Fruit fly (Drosophila melanogaster) whole organism, embryonic: ENCODE data around the gene CG34256.

Source experiments
- Awh ChIP-seq: fragments of 200-800 bp; sonication (Bioruptor generic); IDR thresholded peaks from 2 replicates; pipeline ENCODE4, ENCODE4 v1.3.6; 2022; ENCODE audit warnings: missing biosample characterization, missing genetic modification characterization
- B-H1 ChIP-seq: fragments of 200-800 bp; sonication (Bioruptor generic); IDR thresholded peaks from 3 replicates; pipeline ENCODE4 v1.3.6; 2022; ENCODE audit warnings: missing biosample characterization, missing genetic modification characterization
- Bteb2 ChIP-seq: fragments of 200-800 bp; sonication (Bioruptor generic); optimal IDR thresholded peaks from 2 replicates; lab custom pipeline; 2016; ENCODE audit warnings: missing biosample characterization, missing genetic modification characterization
- CG11504 ChIP-seq: fragments of 200-800 bp; sonication (Bioruptor generic); optimal IDR thresholded peaks from 3 replicates; lab custom pipeline; 2019; ENCODE audit warnings: missing biosample characterization, mild to moderate bottlenecking, missing genetic modification characterization, moderate library complexity
- CG11560 ChIP-seq: fragments of 200-800 bp; sonication (Bioruptor generic); IDR thresholded peaks from 3 replicates; pipeline ENCODE4 v1.3.6; 2022; ENCODE audit warnings: missing biosample characterization, missing genetic modification characterization
- CG13894 ChIP-seq: fragments of 200-800 bp; sonication (Bioruptor generic); optimal IDR thresholded peaks from 3 replicates; lab custom pipeline; 2018; ENCODE audit warnings: missing biosample characterization, mild to moderate bottlenecking, missing genetic modification characterization, moderate library complexity
- CG17361 ChIP-seq: fragments of 200-800 bp; sonication (Bioruptor generic); IDR thresholded peaks from 3 replicates; pipeline ENCODE4 v1.3.6; 2022; ENCODE audit warnings: missing biosample characterization, missing genetic modification characterization
- CG18764 ChIP-seq: fragments of 200-800 bp; sonication (Bioruptor generic); optimal IDR thresholded peaks from 3 replicates; lab custom pipeline; 2016; ENCODE audit warnings: missing biosample characterization, missing genetic modification characterization
- CG2129 ChIP-seq: fragments of 200-800 bp; sonication (Bioruptor generic); IDR thresholded peaks from 2 replicates; pipeline ENCODE4 v1.3.6; 2022; ENCODE audit warnings: missing biosample characterization, missing genetic modification characterization; ENCODE audit not compliant: partially characterized antibody
- CG34422 ChIP-seq: fragments of 200-800 bp; sonication (Bioruptor generic); IDR thresholded peaks from 3 replicates; pipeline ENCODE4 v1.3.6; 2022; ENCODE audit warnings: missing biosample characterization, missing genetic modification characterization
- CG42726 ChIP-seq: fragments of 200-800 bp; sonication (Bioruptor generic); IDR thresholded peaks from 2 replicates; pipeline ENCODE4 v1.3.6; 2022; ENCODE audit warnings: missing biosample characterization, missing genetic modification characterization; ENCODE audit not compliant: partially characterized antibody
- CG4404 ChIP-seq: fragments of 200-800 bp; sonication (Bioruptor generic); IDR thresholded peaks from 2 replicates; pipeline ENCODE4 v1.3.6; 2022; ENCODE audit warnings: missing biosample characterization, missing genetic modification characterization
- CG6854 ChIP-seq: fragments of 200-800 bp; sonication (Bioruptor generic); optimal IDR thresholded peaks from 3 replicates; lab custom pipeline; 2017; ENCODE audit warnings: missing biosample characterization, mild to moderate bottlenecking, missing genetic modification characterization
- CG7745 ChIP-seq: fragments of 200-800 bp; sonication (Bioruptor generic); optimal IDR thresholded peaks from 2 replicates; lab custom pipeline; 2018; ENCODE audit warnings: missing biosample characterization, mild to moderate bottlenecking, missing genetic modification characterization, moderate library complexity
- CG8924 ChIP-seq: fragments of 200-800 bp; optimal IDR thresholded peaks from 3 replicates; lab custom pipeline; 2019; ENCODE audit warnings: missing biosample characterization, mild to moderate bottlenecking, missing genetic modification characterization, moderate library complexity
- CG9876 ChIP-seq: fragments of 200-800 bp; sonication (Bioruptor generic); optimal IDR thresholded peaks from 2 replicates; lab custom pipeline; 2016; ENCODE audit warnings: missing biosample characterization, missing genetic modification characterization
- Dbx ChIP-seq: fragments of 200-800 bp; sonication (Bioruptor generic); IDR thresholded peaks from 3 replicates; pipeline ENCODE4 v1.3.6; 2022; ENCODE audit warnings: missing biosample characterization, missing genetic modification characterization
- Deaf1 ChIP-seq: fragments of 200-800 bp; optimal IDR thresholded peaks from 3 replicates; lab custom pipeline; 2019; ENCODE audit warnings: missing biosample characterization, mild to moderate bottlenecking, missing genetic modification characterization, moderate library complexity
- Dp ChIP-seq: fragments of 200-800 bp; sonication (Bioruptor generic); optimal IDR thresholded peaks from 2 replicates; lab custom pipeline; 2018; ENCODE audit warnings: missing biosample characterization, mild to moderate bottlenecking, missing genetic modification characterization, moderate library complexity
- HLH54F ChIP-seq: fragments of 200-800 bp; sonication (Bioruptor generic); optimal IDR thresholded peaks from 3 replicates; lab custom pipeline; 2016; ENCODE audit warnings: missing biosample characterization, missing genetic modification characterization
- Lpt ChIP-seq: fragments of >200 bp; optimal IDR thresholded peaks from 2 replicates; lab custom pipeline; 2018; ENCODE audit warnings: missing biosample characterization, missing genetic modification characterization
- MBD-R2 ChIP-seq: fragments of 200-800 bp; sonication (Bioruptor generic); IDR thresholded peaks from 2 replicates; pipeline ENCODE4 v1.3.6; 2022; ENCODE audit warnings: missing biosample characterization, missing genetic modification characterization
- Mad ChIP-seq: fragments of 200-800 bp; sonication (Bioruptor generic); optimal IDR thresholded peaks from 2 replicates; lab custom pipeline; 2016; ENCODE audit warnings: missing biosample characterization, missing genetic modification characterization
- NC2β ChIP-seq: fragments of 200-800 bp; sonication (Bioruptor generic); optimal IDR thresholded peaks from 2 replicates; lab custom pipeline; 2016; ENCODE audit warnings: missing biosample characterization, missing genetic modification characterization
- Nf-YC ChIP-seq: fragments of 200-800 bp; optimal IDR thresholded peaks from 3 replicates; lab custom pipeline; 2019; ENCODE audit warnings: missing biosample characterization, mild to moderate bottlenecking, missing genetic modification characterization, moderate library complexity
- Spps ChIP-seq: fragments of 200-800 bp; sonication (Bioruptor generic); optimal IDR thresholded peaks from 2 replicates; lab custom pipeline; 2018; ENCODE audit warnings: missing biosample characterization, mild to moderate bottlenecking, missing genetic modification characterization
- TFAM ChIP-seq: fragments of 200-800 bp; sonication (Bioruptor generic); optimal IDR thresholded peaks from 2 replicates; lab custom pipeline; 2017; ENCODE audit warnings: missing biosample characterization, missing genetic modification characterization, inconsistent platforms
- bbx ChIP-seq: fragments of 200-800 bp; sonication (Bioruptor generic); IDR thresholded peaks from 2 replicates; pipeline ENCODE4 v1.3.6; 2022; ENCODE audit warnings: missing biosample characterization, missing genetic modification characterization; ENCODE audit not compliant: partially characterized antibody
- bcd ChIP-seq: fragments of 200-800 bp; sonication (Bioruptor generic); optimal IDR thresholded peaks from 2 replicates; lab custom pipeline; 2017; ENCODE audit warnings: missing biosample characterization, mild to moderate bottlenecking, missing genetic modification characterization
- corto ChIP-seq: fragments of 200-800 bp; sonication (Bioruptor generic); optimal IDR thresholded peaks from 2 replicates; lab custom pipeline; 2016; ENCODE audit warnings: missing biosample characterization, mild to moderate bottlenecking, missing genetic modification characterization, moderate library complexity
- crol ChIP-seq: fragments of 200-800 bp; sonication (Bioruptor generic); IDR thresholded peaks from 2 replicates; pipeline ENCODE4 v1.3.6; 2022; ENCODE audit warnings: missing biosample characterization, missing genetic modification characterization
- da ChIP-seq: fragments of 200-800 bp; sonication (Bioruptor generic); optimal IDR thresholded peaks from 2 replicates; lab custom pipeline; 2016; ENCODE audit warnings: missing biosample characterization, missing genetic modification characterization
- dan ChIP-seq: fragments of 200-800 bp; sonication (Bioruptor generic); IDR thresholded peaks from 2 replicates; pipeline ENCODE4 v1.3.6; 2022; ENCODE audit warnings: missing biosample characterization, missing genetic modification characterization
- en ChIP-seq: fragments of 200-800 bp; sonication (Bioruptor generic); optimal IDR thresholded peaks from 2 replicates; lab custom pipeline; 2016; ENCODE audit warnings: missing biosample characterization, missing genetic modification characterization
- fd96Cb ChIP-seq: fragments of 200-800 bp; sonication (Bioruptor generic); optimal IDR thresholded peaks from 2 replicates; lab custom pipeline; 2018; ENCODE audit warnings: missing biosample characterization, mild to moderate bottlenecking, missing genetic modification characterization, moderate library complexity
- gro ChIP-seq: fragments of 200-800 bp; sonication (Bioruptor generic); optimal IDR thresholded peaks from 2 replicates; lab custom pipeline; 2016; ENCODE audit warnings: missing biosample characterization, missing genetic modification characterization
- jumu ChIP-seq: fragments of 200-800 bp; sonication (Bioruptor generic); optimal IDR thresholded peaks from 3 replicates; lab custom pipeline; 2016; ENCODE audit warnings: missing biosample characterization, missing genetic modification characterization
- lab ChIP-seq: fragments of 200-800 bp; sonication (Bioruptor generic); optimal IDR thresholded peaks from 3 replicates; lab custom pipeline; 2017; ENCODE audit warnings: missing biosample characterization, missing genetic modification characterization, mild to moderate bottlenecking, moderate library complexity, missing genetic modification reagents
- lbe ChIP-seq: fragments of 200-800 bp; sonication (Bioruptor generic); optimal IDR thresholded peaks from 2 replicates; lab custom pipeline; 2016; ENCODE audit warnings: missing biosample characterization, mild to moderate bottlenecking, missing genetic modification characterization
- lov ChIP-seq, 2 experiments: fragments of 200-800 bp in 1 of 2; fragments of >200 bp in 1 of 2; sonication (Bioruptor generic) in 1 of 2; IDR thresholded peaks in 1 of 2; optimal IDR thresholded peaks in 1 of 2; 2 replicates in 1 of 2; 3 replicates in 1 of 2; pipeline versions ENCODE4 v1.3.6 to Lab custom; 2017 to 2022; ENCODE audit warnings: missing biosample characterization in 1 of 2, missing genetic modification characterization in 1 of 2
- luna ChIP-seq: fragments of 200-800 bp; sonication (Bioruptor generic); optimal IDR thresholded peaks from 2 replicates; lab custom pipeline; 2016; ENCODE audit warnings: missing biosample characterization, missing genetic modification characterization
- odd ChIP-seq: fragments of 200-800 bp; sonication (Bioruptor generic); optimal IDR thresholded peaks from 2 replicates; lab custom pipeline; 2017; ENCODE audit warnings: missing biosample characterization, mild to moderate bottlenecking, missing genetic modification characterization
- pfk ChIP-seq: fragments of 200-800 bp; sonication (Bioruptor generic); optimal IDR thresholded peaks from 2 replicates; lab custom pipeline; 2018; ENCODE audit warnings: missing biosample characterization, mild to moderate bottlenecking, missing genetic modification characterization, moderate library complexity
- slou ChIP-seq: fragments of 200-800 bp; sonication (Bioruptor generic); optimal IDR thresholded peaks from 3 replicates; lab custom pipeline; 2016; ENCODE audit warnings: missing biosample characterization, missing genetic modification characterization
- tap ChIP-seq: fragments of 200-800 bp; optimal IDR thresholded peaks from 3 replicates; lab custom pipeline; 2019; ENCODE audit warnings: missing biosample characterization, mild to moderate bottlenecking, missing genetic modification characterization, moderate library complexity
- tll ChIP-seq, 2 experiments: fragments of 200-800 bp in 1 of 2; fragments of >200 bp in 1 of 2; sonication (Bioruptor generic) in 1 of 2; optimal IDR thresholded peaks; 2 replicates each; lab custom pipeline; 2017 to 2019; ENCODE audit warnings: missing biosample characterization in 2 of 2, missing genetic modification characterization in 2 of 2, mild to moderate bottlenecking in 1 of 2, moderate library complexity in 1 of 2
- trh ChIP-seq: fragments of 200-800 bp; sonication (Bioruptor generic); optimal IDR thresholded peaks from 2 replicates; lab custom pipeline; 2016; ENCODE audit warnings: missing biosample characterization, missing genetic modification characterization
- tup ChIP-seq: fragments of 200-800 bp; sonication (Bioruptor generic); optimal IDR thresholded peaks from 2 replicates; lab custom pipeline; 2016; ENCODE audit warnings: missing biosample characterization, mild to moderate bottlenecking, missing genetic modification characterization, moderate library complexity
- zen ChIP-seq: fragments of 200-800 bp; sonication (Bioruptor generic); optimal IDR thresholded peaks from 3 replicates; lab custom pipeline; 2018; ENCODE audit warnings: missing biosample characterization, mild to moderate bottlenecking, missing genetic modification characterization, moderate library complexity

Gene CG34256

dm6 chr3L:18996774-18997589 is 7.4 kb upstream of the CG34256 start (continued):
- TF ChIP-seq CG7745 (no peak), HLH54F (no peak), trh (GFP tag; lab: Kevin White, UChicago) (no peak), TFAM (GFP tag; lab: Kevin White, UChicago) (no peak), luna (GFP tag; lab: Kevin White, UChicago) (no peak), gro (GFP tag; lab: Kevin White, UChicago) (no peak), Deaf1 (tag; lab: Kevin White, UChicago) (peak; percentile 81), B-H1 (GFP tag; lab: Robert Waterston, UW) (no peak; the same call in 2 of the 3 replicates), zen (tag; lab: Kevin White, UChicago) (no peak), slou (GFP tag; lab: Kevin White, UChicago) (no peak), lov (optimal IDR thresholded peaks at IDR 0.05; lab: Kevin White, UChicago) (no peak), lov (GFP tag; IDR thresholded peaks at IDR 0.05; lab: Robert Waterston, UW) (no peak), MBD-R2 (GFP tag; lab: Robert Waterston, UW) (no peak), tup (no peak), CG18764 (no peak), da (GFP tag; lab: Kevin White, UChicago) (no peak), CG6854 (GFP tag; lab: Kevin White, UChicago) (peak; percentile 71), CG9876 (GFP tag; lab: Kevin White, UChicago) (no peak), CG42726 (GFP tag; lab: Robert Waterston, UW) (no peak), CG8924 (tag; lab: Kevin White, UChicago) (peak; percentile 49), CG17361 (GFP tag; lab: Robert Waterston, UW) (no peak), Awh (GFP tag; lab: Robert Waterston, UW) (no peak), CG34422 (GFP tag; lab: Robert Waterston, UW) (no peak), CG11560 (tag; lab: Robert Waterston, UW) (no peak), Lpt (GFP tag; lab: Kevin White, UChicago) (no peak), lab (peak; percentile 27), en (GFP tag; lab: Kevin White, UChicago) (no peak), Dbx (GFP tag; lab: Robert Waterston, UW) (no peak), Bteb2 (GFP tag; lab: Kevin White, UChicago) (no peak), jumu (GFP tag; lab: Kevin White, UChicago) (no peak), Spps (tag; lab: Kevin White, UChicago) (no peak), CG11504 (tag; lab: Kevin White, UChicago) (peak; percentile 25), bbx (GFP tag; lab: Robert Waterston, UW) (no peak), tll (GFP tag; optimal IDR thresholded peaks at IDR 0.05; lab: Kevin White, UChicago) (no peak), CG13894 (tag; lab: Kevin White, UChicago) (peak; percentile 81), pfk (GFP tag; lab: Kevin White, UChicago) (peak; percentile 60), lbe (GFP tag; lab: Kevin White, UChicago) (no peak), odd (GFP tag; lab: Kevin White, UChicago) (peak; percentile 64), crol (GFP tag; lab: Robert Waterston, UW) (no peak), NC2β (no peak), bcd (GFP tag; lab: Kevin White, UChicago) (no peak), CG4404 (GFP tag; lab: Robert Waterston, UW) (no peak), CG2129 (no peak), dan (GFP tag; lab: Robert Waterston, UW) (no peak), tap (tag; lab: Kevin White, UChicago) (no peak), Mad (no peak), Nf-YC (tag; lab: Kevin White, UChicago) (peak; percentile 29), fd96Cb (tag; lab: Kevin White, UChicago) (no peak), Dp (GFP tag; lab: Kevin White, UChicago) (no peak), corto (GFP tag; lab: Kevin White, UChicago) (no peak)
